Worm (Caenorhabditis elegans) whole organism, young adult: ENCODE data around the gene F31F7.2.

ENCODE experiments used
- B0336.3 ChIP-seq: fragments of 200-800 bp; sonication (Bioruptor generic); IDR thresholded peaks from 2 replicates; pipeline ENCODE4 v1.3.6; 2022; ENCODE audit warnings: missing genetic modification characterization, missing compliant biosample characterization
- F22D6.2 ChIP-seq: sonication (generic microtip); optimal IDR thresholded peaks from 2 replicates; lab custom pipeline; 2016; ENCODE audit warnings: mild to moderate bottlenecking, missing genetic modification characterization, missing compliant biosample characterization
- F23B12.7 ChIP-seq: sonication (generic microtip); optimal IDR thresholded peaks from 2 replicates; lab custom pipeline; 2017; ENCODE audit warnings: missing genetic modification characterization, mild to moderate bottlenecking, missing compliant biosample characterization, antibody characterized with exemption, moderate library complexity; ENCODE audit not compliant: insufficient read depth
- F33H1.4 ChIP-seq: fragments of 200-800 bp; sonication (Bioruptor generic); IDR thresholded peaks from 2 replicates; pipeline ENCODE4 v1.3.6; 2022; ENCODE audit warnings: missing genetic modification reagents, missing genetic modification characterization, missing compliant biosample characterization
- F52B5.7 ChIP-seq: sonication (generic microtip); optimal IDR thresholded peaks from 2 replicates; lab custom pipeline; 2016; ENCODE audit warnings: mild to moderate bottlenecking, missing genetic modification characterization, missing compliant biosample characterization
- K11D2.4 ChIP-seq: fragments of 200-800 bp; sonication (Bioruptor generic); IDR thresholded peaks from 2 replicates; pipeline ENCODE4 v1.3.6; 2022; ENCODE audit warnings: missing genetic modification reagents, missing genetic modification characterization, missing compliant biosample characterization
- K12H6.12 ChIP-seq: fragments of 200-800 bp; sonication (Bioruptor generic); optimal IDR thresholded peaks from 2 replicates; lab custom pipeline; 2018; ENCODE audit warnings: mild to moderate bottlenecking, missing genetic modification characterization, missing compliant biosample characterization
- T07F8.4 ChIP-seq: sonication (generic microtip); optimal IDR thresholded peaks from 2 replicates; lab custom pipeline; 2016; ENCODE audit warnings: mild to moderate bottlenecking, missing genetic modification characterization, moderate library complexity, missing compliant biosample characterization
- Y53G8AR.9 ChIP-seq: fragments of 200-800 bp; sonication (Bioruptor generic); conservative IDR thresholded peaks from 2 replicates; pipeline ENCODE4 v1.3.6; 2022; ENCODE audit warnings: missing genetic modification reagents, missing genetic modification characterization, missing compliant biosample characterization
- Y67H2A.10 ChIP-seq: fragments of 200-800 bp; sonication (Bioruptor generic); conservative IDR thresholded peaks from 2 replicates; pipeline ENCODE4 v1.3.6; 2022; ENCODE audit warnings: missing genetic modification reagents, missing genetic modification characterization, missing compliant biosample characterization
- ZK185.1 ChIP-seq: sonication (generic microtip); optimal IDR thresholded peaks from 2 replicates; lab custom pipeline; 2016; ENCODE audit warnings: mild to moderate bottlenecking, missing genetic modification characterization, missing compliant biosample characterization; ENCODE audit not compliant: poor library complexity, severe bottlenecking
- ama-1 ChIP-seq, 3 experiments: fragments of 150-350 bp in 1 of 3; sonication (generic microtip) in 2 of 3; optimal IDR thresholded peaks; 2 replicates each; lab custom pipeline; 2014 to 2018; ENCODE audit warnings: missing biosample characterization in 2 of 3, missing genetic modification characterization in 2 of 3, missing genetic modification reagents in 2 of 3
- ccch-3 ChIP-seq: fragments of 200-800 bp; sonication (Bioruptor generic); optimal IDR thresholded peaks from 2 replicates; lab custom pipeline; 2018; ENCODE audit warnings: mild to moderate bottlenecking, missing genetic modification characterization, missing compliant biosample characterization
- cebp-1 ChIP-seq, 2 experiments: fragments of 200-800 bp in 1 of 2; sonication (Bioruptor generic) in 1 of 2; sonication (generic microtip) in 1 of 2; IDR thresholded peaks in 1 of 2; optimal IDR thresholded peaks in 1 of 2; 2 replicates each; pipeline versions ENCODE4 v1.3.6 to Lab custom; 2017 to 2022; ENCODE audit warnings: missing compliant biosample characterization in 2 of 2, missing genetic modification characterization in 2 of 2, mild to moderate bottlenecking in 1 of 2, missing genetic modification reagents in 1 of 2, moderate library complexity in 1 of 2
- ceh-100 ChIP-seq: fragments of 200-800 bp; sonication (Bioruptor generic); IDR thresholded peaks from 2 replicates; pipeline ENCODE4 v1.3.6; 2022; ENCODE audit warnings: missing genetic modification reagents, missing genetic modification characterization, missing compliant biosample characterization
- ceh-27 ChIP-seq: fragments of 200-800 bp; sonication (Bioruptor generic); optimal IDR thresholded peaks from 2 replicates; lab custom pipeline; 2018; ENCODE audit warnings: mild to moderate bottlenecking, missing genetic modification characterization, moderate library complexity, missing compliant biosample characterization
- ceh-58 ChIP-seq: fragments of 200-800 bp; sonication (Bioruptor generic); IDR thresholded peaks from 2 replicates; pipeline ENCODE4 v1.3.6; 2022; ENCODE audit warnings: missing genetic modification characterization, missing compliant biosample characterization
- chd-7 ChIP-seq: sonication (generic microtip); optimal IDR thresholded peaks from 2 replicates; lab custom pipeline; 2016; ENCODE audit warnings: mild to moderate bottlenecking, missing genetic modification characterization, moderate library complexity, missing compliant biosample characterization
- ets-4 ChIP-seq: fragments of 200-800 bp; sonication (Bioruptor generic); optimal IDR thresholded peaks from 2 replicates; lab custom pipeline; 2018; ENCODE audit warnings: mild to moderate bottlenecking, missing genetic modification characterization, missing compliant biosample characterization
- gei-17 ChIP-seq: fragments of 200-800 bp; sonication (Bioruptor generic); optimal IDR thresholded peaks from 2 replicates; lab custom pipeline; 2018; ENCODE audit warnings: mild to moderate bottlenecking, missing genetic modification characterization, missing compliant biosample characterization
- him-1 ChIP-seq: sonication (generic microtip); optimal IDR thresholded peaks from 2 replicates; lab custom pipeline; 2016; ENCODE audit warnings: missing genotype, missing genetic modification reagents, missing genetic modification characterization, missing compliant biosample characterization
- hmg-1.2 ChIP-seq: fragments of 200-800 bp; sonication (Bioruptor generic); IDR thresholded peaks from 2 replicates; pipeline ENCODE4 v1.3.6; 2022; ENCODE audit warnings: missing genetic modification reagents, missing genetic modification characterization, missing compliant biosample characterization
- hmg-20 ChIP-seq: fragments of 200-800 bp; sonication (Bioruptor generic); IDR thresholded peaks from 2 replicates; pipeline ENCODE4 v1.3.6; 2022; ENCODE audit warnings: missing genetic modification reagents, missing genetic modification characterization, missing compliant biosample characterization
- let-526 ChIP-seq: fragments of 200-800 bp; sonication (Bioruptor generic); IDR thresholded peaks from 2 replicates; pipeline ENCODE4 v1.3.6; 2022; ENCODE audit warnings: missing genetic modification reagents, missing genetic modification characterization, missing compliant biosample characterization
- lin-26 ChIP-seq: fragments of 200-800 bp; sonication (Bioruptor generic); IDR thresholded peaks from 2 replicates; pipeline ENCODE4 v1.3.6; 2022; ENCODE audit warnings: missing genetic modification reagents, missing genetic modification characterization, missing compliant biosample characterization
- lin-35 ChIP-seq, 3 experiments: fragments of 150-350 bp in 2 of 3; sonication (generic microtip) in 1 of 3; optimal IDR thresholded peaks; 2 replicates each; lab custom pipeline; 2014 to 2018; ENCODE audit warnings: missing biosample characterization in 3 of 3, missing genetic modification characterization in 3 of 3, missing genetic modification reagents in 3 of 3
- lir-1 ChIP-seq: fragments of 200-800 bp; sonication (Bioruptor generic); conservative IDR thresholded peaks from 2 replicates; pipeline ENCODE4 v1.3.6; 2022; ENCODE audit warnings: missing genetic modification reagents, missing genetic modification characterization, missing compliant biosample characterization
- madf-10 ChIP-seq: sonication (generic microtip); optimal IDR thresholded peaks from 2 replicates; lab custom pipeline; 2016; ENCODE audit warnings: mild to moderate bottlenecking, missing genetic modification characterization, missing compliant biosample characterization
- madf-3 ChIP-seq: fragments of 200-800 bp; sonication (Bioruptor generic); IDR thresholded peaks from 2 replicates; pipeline ENCODE4 v1.3.6; 2022; ENCODE audit warnings: missing genetic modification reagents, missing genetic modification characterization, missing compliant biosample characterization
- madf-6 ChIP-seq: fragments of 200-800 bp; sonication (Bioruptor generic); IDR thresholded peaks from 2 replicates; pipeline ENCODE4 v1.3.6; 2022; ENCODE audit warnings: missing genetic modification reagents, missing genetic modification characterization, missing compliant biosample characterization
- mcd-1 ChIP-seq: fragments of 200-800 bp; sonication (Bioruptor generic); IDR thresholded peaks from 2 replicates; pipeline ENCODE4 v1.3.6; 2022; ENCODE audit warnings: missing genetic modification reagents, missing genetic modification characterization, missing compliant biosample characterization
- nfya-1 ChIP-seq: sonication (generic microtip); optimal IDR thresholded peaks from 2 replicates; lab custom pipeline; 2017; ENCODE audit warnings: antibody characterized with exemption, missing compliant biosample characterization, missing genetic modification characterization, borderline replicate concordance; ENCODE audit not compliant: insufficient read depth
- nfya-2 ChIP-seq: fragments of 200-800 bp; sonication (Bioruptor generic); IDR thresholded peaks from 2 replicates; pipeline ENCODE4 v1.3.6; 2022; ENCODE audit warnings: missing genetic modification reagents, missing genetic modification characterization, missing compliant biosample characterization
- nfyb-1 ChIP-seq: fragments of 200-800 bp; sonication (Bioruptor generic); IDR thresholded peaks from 2 replicates; pipeline ENCODE4 v1.3.6; 2022; ENCODE audit warnings: missing genetic modification reagents, missing genetic modification characterization, missing compliant biosample characterization
- repo-1 ChIP-seq: sonication (generic microtip); optimal IDR thresholded peaks from 2 replicates; lab custom pipeline; 2017; ENCODE audit warnings: mild to moderate bottlenecking, missing genetic modification characterization, missing compliant biosample characterization
- tlf-1 ChIP-seq: fragments of 200-800 bp; sonication (Bioruptor generic); optimal IDR thresholded peaks from 2 replicates; lab custom pipeline; 2018; ENCODE audit warnings: mild to moderate bottlenecking, missing genetic modification characterization, missing compliant biosample characterization
- zfh-2 ChIP-seq: fragments of 200-800 bp; sonication (Bioruptor generic); conservative IDR thresholded peaks from 2 replicates; pipeline ENCODE4 v1.3.6; 2022; ENCODE audit warnings: missing genetic modification reagents, missing genetic modification characterization, missing compliant biosample characterization
- ztf-3 ChIP-seq: fragments of 200-800 bp; sonication (Bioruptor generic); optimal IDR thresholded peaks from 2 replicates; lab custom pipeline; 2018; ENCODE audit warnings: mild to moderate bottlenecking, missing genetic modification characterization, missing compliant biosample characterization
- ztf-6 ChIP-seq: fragments of 200-800 bp; sonication (Bioruptor generic); IDR thresholded peaks from 2 replicates; pipeline ENCODE4 v1.3.6; 2022; ENCODE audit warnings: missing genetic modification reagents, missing genetic modification characterization, missing compliant biosample characterization

Gene F31F7.2

DNA sequence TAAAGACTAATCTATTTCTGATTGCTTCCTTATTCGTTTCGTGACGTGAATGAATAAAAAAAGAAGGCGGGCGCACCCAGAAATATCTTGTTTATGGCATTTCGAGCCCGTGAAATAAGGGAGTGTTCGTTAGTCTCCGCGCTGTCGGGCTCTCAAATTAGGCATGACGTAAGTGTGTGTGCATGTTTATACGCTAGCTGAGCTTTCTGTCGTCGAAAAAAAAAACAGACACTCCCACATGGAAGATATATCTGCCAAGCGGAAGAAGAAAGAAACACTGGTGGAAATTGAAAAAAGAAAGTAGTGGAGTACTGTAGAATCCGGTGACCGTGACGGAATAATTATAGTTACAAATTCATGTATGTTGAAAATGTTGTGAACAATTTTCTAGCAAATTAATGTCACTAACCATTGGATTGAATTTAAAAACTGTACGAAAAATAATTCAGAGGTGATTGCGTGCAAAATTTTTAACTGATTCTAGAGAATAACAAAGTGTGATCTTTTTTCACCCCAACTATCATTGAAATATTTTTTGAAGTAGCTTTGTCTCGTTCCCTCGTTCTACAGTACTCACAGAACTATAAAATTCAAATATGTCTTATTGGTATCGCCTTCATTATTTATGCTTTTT is 45.6 kb upstream of the F31F7.2 start:
- peak; percentile 52 for TF ChIP-seq Y53G8AR.9 (GFP tag; lab: Robert Waterston, UW)
- 0 out of 2 replicates have a peak, but pooled peaks have one; percentile 8 for TF ChIP-seq lin-26
- peak; percentile 64 for TF ChIP-seq ama-1 (optimal IDR thresholded peaks at IDR 0.05; lab: Kevin White, UChicago)
- no peak for TF ChIP-seq ama-1 (GFP tag; optimal IDR thresholded peaks at IDR 0.05; lab: Kevin White, UChicago)
- TF ChIP-seq F23B12.7 (tag; lab: Kevin White, UChicago): peak; percentile 28
- TF ChIP-seq ccch-3: no peak

DNA sequence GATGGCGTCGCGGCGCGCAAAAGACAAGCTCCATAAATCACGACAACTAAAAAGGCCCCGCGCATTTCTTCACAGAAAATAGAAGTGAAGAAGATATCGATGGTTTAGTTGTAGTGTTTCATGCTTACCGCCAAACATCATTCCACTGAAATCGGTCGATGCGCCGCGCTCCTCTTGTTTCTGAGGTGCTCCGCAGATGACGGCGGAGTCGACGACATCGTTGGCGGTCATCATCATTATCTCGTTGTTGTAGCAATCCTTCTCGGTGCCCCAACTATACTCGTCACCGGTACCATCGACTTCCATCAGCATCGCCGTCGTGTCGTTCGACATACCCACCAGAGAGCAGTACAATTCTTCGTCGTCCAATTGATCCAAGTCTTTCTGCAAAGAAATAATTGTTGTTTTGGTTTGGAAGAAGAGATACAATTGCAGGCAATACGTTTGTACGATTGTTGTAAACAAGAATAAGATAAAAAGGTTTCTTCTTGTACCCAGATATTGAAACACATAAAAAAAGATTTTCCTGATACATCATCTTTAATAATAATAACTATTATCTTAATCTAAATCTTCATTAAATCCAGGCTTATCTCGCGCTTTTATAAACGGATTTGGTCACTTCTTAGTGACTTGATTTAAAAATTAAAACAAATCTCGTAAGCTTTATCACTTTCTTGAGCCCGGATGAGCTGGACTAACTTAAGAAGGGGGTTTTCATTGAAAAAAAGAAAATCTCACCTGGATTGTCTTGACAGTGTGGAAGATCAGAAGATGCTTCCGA is 44.7 kb upstream of the F31F7.2 start:
- no peak for TF ChIP-seq cebp-1 (GFP tag; IDR thresholded peaks at IDR 0.05; lab: Robert Waterston, UW)
- peak; percentile 30 for TF ChIP-seq cebp-1 (tag; optimal IDR thresholded peaks at IDR 0.05; lab: Kevin White, UChicago)
- TF ChIP-seq madf-6: no peak
- TF ChIP-seq chd-7: peak; percentile 27
- TF ChIP-seq nfyb-1 (GFP tag; lab: Robert Waterston, UW): peak; percentile 23
- TF ChIP-seq ZK185.1 (tag; lab: Kevin White, UChicago): peak; percentile 6
- peak; percentile 71 for TF ChIP-seq zfh-2 (GFP tag; lab: Robert Waterston, UW)
- TF ChIP-seq K12H6.12 (tag; lab: Kevin White, UChicago): no peak
- peak; percentile 25; the same call in 1 of the 2 replicates for TF ChIP-seq hmg-20 (GFP tag; lab: Robert Waterston, UW)
- peak; percentile 4 for TF ChIP-seq gei-17 (GFP tag; lab: Kevin White, UChicago)
- TF ChIP-seq nfya-1 (tag; lab: Kevin White, UChicago): no peak
- TF ChIP-seq lin-35 (GFP tag; optimal IDR thresholded peaks at IDR 0.05; lab: Kevin White, UChicago): peak in 1 of 3 experiments; percentile 26
- TF ChIP-seq lir-1: 0 out of 2 replicates have a peak, but pooled peaks have one; percentile 15
- TF ChIP-seq nfya-2 (GFP tag; lab: Robert Waterston, UW): 0 out of 2 replicates have a peak, but pooled peaks have one; percentile 12
- TF ChIP-seq tlf-1: no peak
- TF ChIP-seq repo-1: peak; percentile 56
- TF ChIP-seq madf-3 (GFP tag; lab: Robert Waterston, UW): 0 out of 2 replicates have a peak, but pooled peaks have one; percentile 15
- 0 out of 2 replicates have a peak, but pooled peaks have one; percentile 10 for TF ChIP-seq Y53G8AR.9 (GFP tag; lab: Robert Waterston, UW)
- TF ChIP-seq mcd-1 (GFP tag; lab: Robert Waterston, UW): peak; percentile 36; the same call in 1 of the 2 replicates
- TF ChIP-seq F22D6.2: no peak
- TF ChIP-seq K11D2.4 (GFP tag; lab: Robert Waterston, UW): 0 out of 2 replicates have a peak, but pooled peaks have one; percentile 28
- peak; percentile 29 for TF ChIP-seq F52B5.7

DNA sequence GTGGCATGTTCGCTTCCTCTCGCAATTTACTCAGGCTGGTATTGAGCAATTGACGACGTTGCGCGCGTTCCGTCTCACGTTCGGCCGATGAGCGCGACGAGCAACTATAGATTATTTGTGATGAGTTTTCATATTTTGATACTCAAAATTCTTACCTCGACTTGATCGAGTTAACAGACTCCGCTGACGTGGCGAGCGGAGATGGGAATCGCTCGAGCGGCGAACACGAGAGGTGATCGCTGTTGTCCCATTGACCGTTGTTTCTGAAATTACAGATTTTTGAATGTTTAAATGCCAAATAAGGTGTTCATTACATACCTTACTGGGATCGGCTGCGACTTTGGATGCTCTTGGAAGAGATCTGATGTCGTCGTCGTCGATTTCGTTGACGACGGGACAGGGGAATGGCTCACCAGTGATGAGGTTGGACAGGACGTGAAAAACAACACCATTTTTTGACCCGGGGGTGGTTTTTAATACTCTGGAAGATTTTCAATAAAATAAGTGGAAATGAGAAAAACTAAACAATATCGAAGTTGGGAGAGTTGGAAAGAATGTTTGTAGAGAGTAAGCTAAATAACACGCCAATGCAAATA is 44.0 kb upstream of the F31F7.2 start, which contains the start of gene W06H8.6:
Gene W06H8.6, minus strand, starts transcription at position 481 of the 596 bp plus-strand sequence.
- TF ChIP-seq let-526 (GFP tag; lab: Robert Waterston, UW) (no peak), Y67H2A.10 (GFP tag; lab: Robert Waterston, UW) (no peak), mcd-1 (GFP tag; lab: Robert Waterston, UW) (peak; percentile 51), hmg-1.2 (GFP tag; lab: Robert Waterston, UW) (peak; percentile 28; the same call in 1 of the 2 replicates), F33H1.4 (no peak), cebp-1 (GFP tag; IDR thresholded peaks at IDR 0.05; lab: Robert Waterston, UW) (no peak), cebp-1 (tag; optimal IDR thresholded peaks at IDR 0.05; lab: Kevin White, UChicago) (peak; percentile 47), Y53G8AR.9 (GFP tag; lab: Robert Waterston, UW) (no peak; the same call in none of the 2 replicates), T07F8.4 (tag; lab: Kevin White, UChicago) (no peak), ztf-6 (GFP tag; lab: Robert Waterston, UW) (no peak), nfya-1 (tag; lab: Kevin White, UChicago) (no peak), ceh-58 (no peak), ztf-3 (GFP tag; lab: Kevin White, UChicago) (peak; percentile 69), ets-4 (peak; percentile 63), madf-10 (tag; lab: Kevin White, UChicago) (peak; percentile 13), K12H6.12 (tag; lab: Kevin White, UChicago) (peak; percentile 34), ccch-3 (no peak), ceh-27 (no peak), him-1 (tag; lab: Kevin White, UChicago) (no peak), B0336.3 (GFP tag; lab: Robert Waterston, UW) (0 out of 2 replicates have a peak, but pooled peaks have one; percentile 12), ceh-100 (GFP tag; lab: Robert Waterston, UW) (no peak), madf-6 (no peak), hmg-20 (GFP tag; lab: Robert Waterston, UW) (no peak)
